Worm (Caenorhabditis elegans) whole organism, late embryonic: ENCODE data around the gene F40A3.2.

Experiments used
- C08G9.2 ChIP-seq: sonication (generic microtip); optimal IDR thresholded peaks from 2 replicates; lab custom pipeline; 2016; ENCODE audit warnings: mild to moderate bottlenecking, missing genetic modification characterization, moderate library complexity, missing compliant biosample characterization
- C38D4.7 ChIP-seq: fragments of 200-800 bp; sonication (Bioruptor generic); optimal IDR thresholded peaks from 2 replicates; lab custom pipeline; 2018; ENCODE audit warnings: mild to moderate bottlenecking, missing genetic modification characterization, moderate library complexity, missing compliant biosample characterization
- K02D7.2 ChIP-seq: sonication (generic microtip); optimal IDR thresholded peaks from 2 replicates; lab custom pipeline; 2017; ENCODE audit warnings: mild to moderate bottlenecking, missing genetic modification characterization, missing compliant biosample characterization
- T23F11.4 ChIP-seq: fragments of 200-800 bp; sonication (Bioruptor generic); optimal IDR thresholded peaks from 2 replicates; lab custom pipeline; 2018; ENCODE audit warnings: mild to moderate bottlenecking, missing genetic modification characterization, missing compliant biosample characterization
- ahr-1 ChIP-seq: sonication (generic microtip); optimal IDR thresholded peaks from 2 replicates; lab custom pipeline; 2016; ENCODE audit warnings: missing genetic modification characterization, missing compliant biosample characterization
- ceh-18 ChIP-seq: sonication (generic microtip); optimal IDR thresholded peaks from 2 replicates; lab custom pipeline; 2016; ENCODE audit warnings: missing genetic modification characterization, missing compliant biosample characterization
- ceh-2 ChIP-seq: sonication (generic microtip); optimal IDR thresholded peaks from 2 replicates; lab custom pipeline; 2016; ENCODE audit warnings: missing genotype, missing genetic modification characterization, missing compliant biosample characterization
- ceh-22 ChIP-seq: sonication (generic microtip); optimal IDR thresholded peaks from 2 replicates; lab custom pipeline; 2017; ENCODE audit warnings: missing biosample characterization, missing genetic modification characterization
- ceh-30 ChIP-seq: fragments of 150-350 bp; optimal IDR thresholded peaks from 2 replicates; lab custom pipeline; 2014; ENCODE audit warnings: missing biosample characterization, missing genetic modification characterization
- ceh-31 ChIP-seq: sonication (generic microtip); optimal IDR thresholded peaks from 2 replicates; lab custom pipeline; 2016; ENCODE audit warnings: missing genetic modification characterization, missing compliant biosample characterization
- ceh-34 ChIP-seq: sonication (generic microtip); optimal IDR thresholded peaks from 2 replicates; lab custom pipeline; 2016; ENCODE audit warnings: mild to moderate bottlenecking, missing genetic modification characterization, missing compliant biosample characterization
- ceh-45 ChIP-seq: fragments of 200-800 bp; sonication (Bioruptor generic); IDR thresholded peaks from 2 replicates; pipeline ENCODE4 v1.3.6; 2022; ENCODE audit warnings: missing genetic modification reagents, missing genetic modification characterization, missing compliant biosample characterization
- ceh-9 ChIP-seq: sonication (generic microtip); optimal IDR thresholded peaks from 2 replicates; lab custom pipeline; 2016; ENCODE audit warnings: mild to moderate bottlenecking, missing genetic modification characterization, inconsistent platforms, missing compliant biosample characterization
- dve-1 ChIP-seq: sonication (generic microtip); optimal IDR thresholded peaks from 2 replicates; lab custom pipeline; 2017; ENCODE audit warnings: antibody characterized with exemption, mild to moderate bottlenecking, missing genetic modification characterization, missing compliant biosample characterization
- elt-2 ChIP-seq: sonication (generic microtip); optimal IDR thresholded peaks from 2 replicates; lab custom pipeline; 2016; ENCODE audit warnings: missing genetic modification reagents, missing genetic modification characterization, missing compliant biosample characterization
- elt-4 ChIP-seq: sonication (generic microtip); optimal IDR thresholded peaks from 2 replicates; lab custom pipeline; 2016; ENCODE audit warnings: missing genetic modification characterization, missing compliant biosample characterization
- ets-4 ChIP-seq: sonication (generic microtip); optimal IDR thresholded peaks from 2 replicates; lab custom pipeline; 2016; ENCODE audit warnings: missing genetic modification characterization, missing compliant biosample characterization
- eyg-1 ChIP-seq: sonication (generic microtip); optimal IDR thresholded peaks from 2 replicates; lab custom pipeline; 2016; ENCODE audit warnings: missing genotype, missing genetic modification characterization, missing compliant biosample characterization
- fax-1 ChIP-seq: sonication (generic microtip); optimal IDR thresholded peaks from 2 replicates; lab custom pipeline; 2016; ENCODE audit warnings: missing genotype, missing genetic modification characterization, missing compliant biosample characterization
- hlh-13 ChIP-seq: fragments of 200-800 bp; sonication (Bioruptor generic); optimal IDR thresholded peaks from 2 replicates; lab custom pipeline; 2018; ENCODE audit warnings: mild to moderate bottlenecking, missing genetic modification characterization, missing compliant biosample characterization
- hlh-30 ChIP-seq: sonication (generic microtip); optimal IDR thresholded peaks from 2 replicates; lab custom pipeline; 2017; ENCODE audit warnings: antibody characterized with exemption, missing genetic modification characterization, missing compliant biosample characterization; ENCODE audit not compliant: insufficient read depth
- hlh-6 ChIP-seq: sonication (generic microtip); optimal IDR thresholded peaks from 2 replicates; lab custom pipeline; 2016; ENCODE audit warnings: missing genotype, missing genetic modification characterization, missing compliant biosample characterization
- hlh-8 ChIP-seq: sonication (generic microtip); optimal IDR thresholded peaks from 2 replicates; lab custom pipeline; 2016; ENCODE audit warnings: missing genotype, missing genetic modification characterization, missing compliant biosample characterization
- lin-11 ChIP-seq: fragments of 200-800 bp; sonication (Bioruptor generic); optimal IDR thresholded peaks from 2 replicates; lab custom pipeline; 2018; ENCODE audit warnings: mild to moderate bottlenecking, missing genetic modification characterization, missing compliant biosample characterization
- madf-2 ChIP-seq: sonication (generic microtip); optimal IDR thresholded peaks from 2 replicates; lab custom pipeline; 2017; ENCODE audit warnings: missing genetic modification characterization, missing compliant biosample characterization
- nfya-1 ChIP-seq: sonication (generic microtip); optimal IDR thresholded peaks from 2 replicates; lab custom pipeline; 2017; ENCODE audit warnings: missing genetic modification characterization, mild to moderate bottlenecking, missing compliant biosample characterization, antibody characterized with exemption, moderate library complexity
- nhr-11 ChIP-seq: fragments of 150-350 bp; optimal IDR thresholded peaks from 2 replicates; lab custom pipeline; 2014; ENCODE audit warnings: missing biosample characterization, missing genetic modification characterization
- nhr-232 ChIP-seq: sonication (generic microtip); optimal IDR thresholded peaks from 2 replicates; lab custom pipeline; 2016; ENCODE audit warnings: missing genetic modification characterization, missing compliant biosample characterization
- pag-3 ChIP-seq: sonication (generic microtip); optimal IDR thresholded peaks from 2 replicates; lab custom pipeline; 2016; ENCODE audit warnings: missing compliant biosample characterization, missing genetic modification characterization, borderline replicate concordance
- pat-9 ChIP-seq: fragments of 200-800 bp; sonication (Bioruptor generic); optimal IDR thresholded peaks from 2 replicates; lab custom pipeline; 2018; ENCODE audit warnings: mild to moderate bottlenecking, missing genetic modification characterization, moderate library complexity, missing compliant biosample characterization
- pha-2 ChIP-seq: sonication (generic microtip); optimal IDR thresholded peaks from 2 replicates; lab custom pipeline; 2017; ENCODE audit warnings: mild to moderate bottlenecking, missing genetic modification characterization, missing compliant biosample characterization
- pqm-1 ChIP-seq: sonication (generic microtip); optimal IDR thresholded peaks from 2 replicates; lab custom pipeline; 2016; ENCODE audit warnings: missing genetic modification characterization, missing compliant biosample characterization
- ref-2 ChIP-seq: sonication (generic microtip); optimal IDR thresholded peaks from 2 replicates; lab custom pipeline; 2016; ENCODE audit warnings: missing genetic modification characterization, missing compliant biosample characterization
- rnt-1 ChIP-seq: sonication (generic microtip); optimal IDR thresholded peaks from 2 replicates; lab custom pipeline; 2016; ENCODE audit warnings: missing genetic modification characterization, missing compliant biosample characterization
- sox-2 ChIP-seq: fragments of 200-800 bp; sonication (Bioruptor generic); IDR thresholded peaks from 2 replicates; pipeline ENCODE4 v1.3.6; 2022; ENCODE audit warnings: missing genetic modification reagents, missing genetic modification characterization, missing compliant biosample characterization
- tbx-2 ChIP-seq: sonication (generic microtip); optimal IDR thresholded peaks from 2 replicates; lab custom pipeline; 2016; ENCODE audit warnings: missing genetic modification characterization, missing compliant biosample characterization
- tbx-7 ChIP-seq: sonication (generic microtip); optimal IDR thresholded peaks from 2 replicates; lab custom pipeline; 2016; ENCODE audit warnings: missing genotype, missing genetic modification characterization, missing compliant biosample characterization
- unc-3 ChIP-seq, 2 experiments: fragments of 200-800 bp in 1 of 2; sonication (Bioruptor generic) in 1 of 2; sonication (generic microtip) in 1 of 2; conservative IDR thresholded peaks in 1 of 2; optimal IDR thresholded peaks in 1 of 2; 2 replicates each; pipeline versions ENCODE4 v1.3.6 to Lab custom; 2016 to 2022; ENCODE audit warnings: missing compliant biosample characterization in 2 of 2, missing genetic modification characterization in 2 of 2, missing genetic modification reagents in 1 of 2
- unc-42 ChIP-seq: sonication (generic microtip); optimal IDR thresholded peaks from 2 replicates; lab custom pipeline; 2016; ENCODE audit warnings: missing genotype, missing genetic modification characterization, missing compliant biosample characterization
- unc-55 ChIP-seq: sonication (generic microtip); optimal IDR thresholded peaks from 2 replicates; lab custom pipeline; 2017; ENCODE audit warnings: missing biosample characterization, missing genetic modification reagents, missing genetic modification characterization
- unc-86 ChIP-seq: sonication (generic microtip); optimal IDR thresholded peaks from 2 replicates; lab custom pipeline; 2016; ENCODE audit warnings: missing genetic modification characterization, missing compliant biosample characterization
- zip-5 ChIP-seq: sonication (generic microtip); optimal IDR thresholded peaks from 2 replicates; lab custom pipeline; 2016; ENCODE audit warnings: missing genetic modification characterization, missing compliant biosample characterization

Gene F40A3.2

ce11 chrV:7856641-7857040 lies 22.1 kb upstream of the F40A3.2 start:
- TF ChIP-seq dve-1 (tag; lab: Kevin White, UChicago) (no peak), zip-5 (tag; lab: Kevin White, UChicago) (no peak), nhr-11 (tag; lab: Kevin White, UChicago) (no peak), nfya-1 (no peak), C08G9.2 (tag; lab: Kevin White, UChicago) (no peak), ceh-31 (no peak), rnt-1 (tag; lab: Kevin White, UChicago) (no peak), fax-1 (tag; lab: Kevin White, UChicago) (no peak), K02D7.2 (tag; lab: Kevin White, UChicago) (no peak), hlh-30 (tag; lab: Kevin White, UChicago) (no peak), pha-2 (tag; lab: Kevin White, UChicago) (no peak), ahr-1 (tag; lab: Kevin White, UChicago) (no peak), T23F11.4 (no peak), tbx-2 (tag; lab: Kevin White, UChicago) (no peak), ceh-18 (no peak), pat-9 (tag; lab: Kevin White, UChicago) (no peak), ceh-34 (tag; lab: Kevin White, UChicago) (no peak), lin-11 (no peak), ceh-45 (GFP tag; lab: Robert Waterston, UW) (no peak), ceh-9 (tag; lab: Kevin White, UChicago) (no peak)

ce11 chrV:7857931-7858330 lies 20.8 kb upstream of the F40A3.2 start, which contains the start of gene C37C3.1:
TSS of gene C37C3.1 (plus strand) at chrV:7857963.
- no peak for TF ChIP-seq ceh-34 (tag; lab: Kevin White, UChicago)
- TF ChIP-seq unc-86 (tag; lab: Kevin White, UChicago) = no peak
- no peak for TF ChIP-seq hlh-30 (tag; lab: Kevin White, UChicago)
- no peak for TF ChIP-seq pag-3 (tag; lab: Kevin White, UChicago)
- no peak for TF ChIP-seq elt-4 (tag; lab: Kevin White, UChicago)
- no peak for TF ChIP-seq C08G9.2 (tag; lab: Kevin White, UChicago)
- TF ChIP-seq elt-2 (tag; lab: Kevin White, UChicago) = no peak
- no peak for TF ChIP-seq ceh-30 (tag; lab: Kevin White, UChicago)
- no peak for TF ChIP-seq unc-3 (GFP tag; conservative IDR thresholded peaks at IDR 0.05; lab: Robert Waterston, UW)
- no peak for TF ChIP-seq unc-3 (tag; optimal IDR thresholded peaks at IDR 0.05; lab: Kevin White, UChicago)
- no peak for TF ChIP-seq ceh-2 (tag; lab: Kevin White, UChicago)
- TF ChIP-seq ets-4 (tag; lab: Kevin White, UChicago) = no peak
- no peak for TF ChIP-seq sox-2 (GFP tag; lab: Robert Waterston, UW)
- TF ChIP-seq hlh-13 (GFP tag; lab: Kevin White, UChicago) = no peak
- no peak for TF ChIP-seq eyg-1 (tag; lab: Kevin White, UChicago)
- TF ChIP-seq nhr-232 (tag; lab: Kevin White, UChicago) = no peak
- no peak for TF ChIP-seq pqm-1
- no peak for TF ChIP-seq madf-2 (tag; lab: Kevin White, UChicago)
- no peak for TF ChIP-seq tbx-7 (tag; lab: Kevin White, UChicago)

ce11 chrV:7861792-7862191 lies 16.9 kb upstream of the F40A3.2 start, which contains the start of gene C37C3.17:
TSS of gene C37C3.17 (minus strand) at chrV:7861892.
- TF ChIP-seq ref-2 (tag; lab: Kevin White, UChicago) (no peak), C38D4.7 (GFP tag; lab: Kevin White, UChicago) (no peak), ceh-30 (tag; lab: Kevin White, UChicago) (no peak), ets-4 (tag; lab: Kevin White, UChicago) (no peak), ceh-31 (no peak), elt-2 (tag; lab: Kevin White, UChicago) (no peak), ceh-34 (tag; lab: Kevin White, UChicago) (no peak), pha-2 (tag; lab: Kevin White, UChicago) (no peak), ceh-22 (tag; lab: Kevin White, UChicago) (no peak), hlh-6 (tag; lab: Kevin White, UChicago) (no peak), hlh-30 (tag; lab: Kevin White, UChicago) (no peak), unc-55 (GFP tag; lab: Kevin White, UChicago) (no peak), sox-2 (GFP tag; lab: Robert Waterston, UW) (no peak), fax-1 (tag; lab: Kevin White, UChicago) (no peak), pat-9 (tag; lab: Kevin White, UChicago) (no peak), hlh-8 (tag; lab: Kevin White, UChicago) (no peak), pag-3 (tag; lab: Kevin White, UChicago) (no peak), nhr-232 (tag; lab: Kevin White, UChicago) (no peak), unc-42 (tag; lab: Kevin White, UChicago) (no peak)
